Worm (Caenorhabditis elegans): ENCODE measurements around the gene F49C12.15.

DNA sequence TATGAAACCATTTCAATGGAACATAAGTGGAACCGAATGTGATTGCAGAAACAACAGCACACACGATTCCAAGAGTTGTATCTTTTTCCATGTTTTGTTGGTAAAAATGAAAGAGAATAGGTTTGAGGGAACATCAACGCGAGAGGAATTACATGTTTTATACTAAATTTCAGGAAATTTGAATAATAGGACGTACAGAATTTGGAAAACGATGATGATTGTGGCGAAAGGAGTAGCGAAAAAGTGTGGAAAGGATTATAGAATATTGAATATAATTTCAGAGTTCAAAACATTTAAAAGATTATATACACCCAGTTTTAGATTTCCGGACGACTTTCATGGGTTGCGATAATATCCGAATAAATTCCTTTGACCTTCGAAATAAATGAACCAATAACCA lies 15.3 kb upstream of the F49C12.15 start, which contains the start of gene F49C12.6:
- TF ChIP-seq cog-1 (tag; optimal IDR thresholded peaks at IDR 0.05): no peak
- TF ChIP-seq klf-2 (GFP tag; conservative IDR thresholded peaks at IDR 0.05): no peak
- TF ChIP-seq tab-1 (GFP tag; IDR thresholded peaks at IDR 0.05): no peak
- TF ChIP-seq flt-1 (GFP tag; IDR thresholded peaks at IDR 0.05): no peak
- no peak for TF ChIP-seq T22C8.4 (GFP tag; IDR thresholded peaks at IDR 0.05)
- no peak for TF ChIP-seq ztf-29 (GFP tag; IDR thresholded peaks at IDR 0.05)
- TF ChIP-seq med-1 (GFP tag; optimal IDR thresholded peaks at IDR 0.05; ENCODE audit: insufficient read depth): no peak
- TF ChIP-seq ztf-23 (GFP tag; IDR thresholded peaks at IDR 0.05): no peak
